Worm (Caenorhabditis elegans): Measurements from ENCODE around the gene eef-1B.2.

eef-1B.2 gene

DNA sequence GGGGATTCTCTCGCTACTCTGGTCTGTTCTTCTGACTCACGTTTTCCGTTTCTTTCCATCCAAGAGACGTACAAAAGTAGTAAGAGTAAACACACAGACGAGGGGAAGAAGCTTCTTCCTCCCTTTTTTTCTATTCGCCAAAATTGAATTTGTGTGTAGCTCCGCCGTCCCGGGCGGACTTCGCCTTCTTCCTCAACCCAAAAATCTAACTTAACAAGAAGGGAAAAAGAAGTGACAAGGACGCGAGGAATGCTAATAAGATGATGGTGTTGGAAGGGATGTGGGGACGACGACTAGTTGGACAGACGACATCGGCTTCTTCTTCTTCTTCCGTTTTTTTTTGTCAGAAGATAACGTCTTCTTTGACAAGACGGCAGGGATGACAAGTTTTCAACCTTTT is 20.1 kb upstream of the eef-1B.2 start:
- TF ChIP-seq aly-2 (tag; optimal IDR thresholded peaks at IDR 0.05) (no peak), ceh-8 (GFP tag; optimal IDR thresholded peaks at IDR 0.05) (no peak), mdl-1 (tag; optimal IDR thresholded peaks at IDR 0.05) (no peak), blmp-1 (tag; optimal IDR thresholded peaks at IDR 0.05) (no peak), nhr-28 (tag; optimal IDR thresholded peaks at IDR 0.05) (no peak), ceh-88 (GFP tag; IDR thresholded peaks at IDR 0.05) (no peak), dsc-1 (tag; optimal IDR thresholded peaks at IDR 0.05) (no peak), ceh-82 (tag; optimal IDR thresholded peaks at IDR 0.05) (peak in 1 of 3 experiments; percentile 17), nhr-77 (tag; optimal IDR thresholded peaks at IDR 0.05) (no peak), elt-2 (tag; optimal IDR thresholded peaks at IDR 0.05) (no peak), mab-9 (GFP tag; IDR thresholded peaks at IDR 0.05) (no peak), ces-1 (GFP tag; optimal IDR thresholded peaks at IDR 0.05) (peak; percentile 90), lin-13 (GFP tag; optimal IDR thresholded peaks at IDR 0.05) (no peak), nhr-85 (tag) (no peak), hpl-2 (GFP tag; optimal IDR thresholded peaks at IDR 0.05) (no peak), unc-62 (GFP tag; optimal IDR thresholded peaks at IDR 0.05) (no peak), sup-37 (GFP tag; optimal IDR thresholded peaks at IDR 0.05) (no peak), ceh-90 (tag; optimal IDR thresholded peaks at IDR 0.05) (no peak), nhr-90 (tag; optimal IDR thresholded peaks at IDR 0.05; ENCODE audit: poor library complexity) (no peak), vab-15 (tag; optimal IDR thresholded peaks at IDR 0.05) (no peak), sptf-1 (tag; optimal IDR thresholded peaks at IDR 0.05) (no peak), skn-1 (tag; optimal IDR thresholded peaks at IDR 0.05) (no peak), tbx-2 (tag; optimal IDR thresholded peaks at IDR 0.05) (peak; percentile 46), efl-3 (GFP tag; optimal IDR thresholded peaks at IDR 0.05) (no peak), tlp-1 (tag; optimal IDR thresholded peaks at IDR 0.05) (no peak), egl-13 (tag; optimal IDR thresholded peaks at IDR 0.05) (no peak), pqm-1 (tag; optimal IDR thresholded peaks at IDR 0.05) (no peak), ztf-11 (tag; optimal IDR thresholded peaks at IDR 0.05) (no peak), zag-1 (tag; optimal IDR thresholded peaks at IDR 0.05) (no peak), fkh-4 (tag; optimal IDR thresholded peaks at IDR 0.05; ENCODE audit: borderline replicate concordance) (no peak), fkh-10 (GFP tag; optimal IDR thresholded peaks at IDR 0.05) (peak; percentile 94), irx-1 (tag; optimal IDR thresholded peaks at IDR 0.05) (peak; percentile 15), lin-14 (GFP tag; optimal IDR thresholded peaks at IDR 0.05) (peak; percentile 93), nhr-11 (tag; optimal IDR thresholded peaks at IDR 0.05) (no peak), snu-23 (GFP tag; optimal IDR thresholded peaks at IDR 0.05) (peak; percentile 5), xbp-1 (tag; optimal IDR thresholded peaks at IDR 0.05) (no peak), nhr-237 (tag; optimal IDR thresholded peaks at IDR 0.05) (no peak), unc-98 (GFP tag; IDR thresholded peaks at IDR 0.05) (no peak), ceh-63 (GFP tag; optimal IDR thresholded peaks at IDR 0.05) (no peak), dpl-1 (GFP tag; optimal IDR thresholded peaks at IDR 0.05) (no peak), elt-3 (tag; optimal IDR thresholded peaks at IDR 0.05) (no peak), fos-1 (tag; optimal IDR thresholded peaks at IDR 0.05) (no peak), C16A3.4 (tag; optimal IDR thresholded peaks at IDR 0.05) (no peak), lir-3 (tag; optimal IDR thresholded peaks at IDR 0.05; ENCODE audit: poor library complexity) (no peak), unc-130 (tag; optimal IDR thresholded peaks at IDR 0.05) (no peak), hlh-4 (tag; optimal IDR thresholded peaks at IDR 0.05) (no peak), alr-1 (tag; optimal IDR thresholded peaks at IDR 0.05; ENCODE audit: borderline replicate concordance) (no peak), efl-1 (optimal IDR thresholded peaks at IDR 0.05) (peak in 1 of 2 experiments; percentile 7), efl-1 (GFP tag; optimal IDR thresholded peaks at IDR 0.05 in 1 of 2) (no peak), nhr-19 (GFP tag; conservative IDR thresholded peaks at IDR 0.05) (no peak), isw-1 (GFP tag; IDR thresholded peaks at IDR 0.05) (peak; percentile 25; the same call in 1 of the 2 replicates), unc-30 (tag; optimal IDR thresholded peaks at IDR 0.05) (no peak), nhr-47 (tag; optimal IDR thresholded peaks at IDR 0.05) (peak; percentile 16), hlh-17 (GFP tag; optimal IDR thresholded peaks at IDR 0.05; ENCODE audit: borderline replicate concordance) (no peak)

Measured in whole organism, L1 larva.